Fruit fly (Drosophila melanogaster) whole organism: Measurements from ENCODE around the gene ppk22.

Experiments used
- CG8478 ChIP-seq: fragments of >200 bp; optimal IDR thresholded peaks from 2 replicates; lab custom pipeline; 2018; ENCODE audit warnings: inconsistent platforms
- Dll ChIP-seq: fragments of >200 bp; optimal IDR thresholded peaks from 2 replicates; lab custom pipeline; 2017
- EcR ChIP-seq, 2 experiments: fragments of >200 bp; optimal IDR thresholded peaks; 2 replicates each; lab custom pipeline; 2017; ENCODE audit warnings: missing biosample characterization in 2 of 2, missing genetic modification characterization in 2 of 2, missing genetic modification reagents in 2 of 2
- pan ChIP-seq: fragments of >200 bp; optimal IDR thresholded peaks from 2 replicates; lab custom pipeline; 2017
- psq ChIP-seq: fragments of >200 bp; optimal IDR thresholded peaks from 2 replicates; lab custom pipeline; 2017
- usp ChIP-seq: fragments of >200 bp; optimal IDR thresholded peaks from 2 replicates; lab custom pipeline; 2017; ENCODE audit warnings: missing biosample characterization, missing genetic modification characterization, mixed read lengths

dm6 chr3R:24816993-24817854, 42.4 kb downstream of the ppk22 start, which contains the start of the genes CG5808 and Saf-B:
- no peak for TF ChIP-seq psq (lab: Kevin White, UChicago)
- no peak for TF ChIP-seq Dll (lab: Kevin White, UChicago)
- no peak for TF ChIP-seq EcR (GFP tag; optimal IDR thresholded peaks at IDR 0.05; lab: Kevin White, UChicago)
- no peak for TF ChIP-seq CG8478 (lab: Kevin White, UChicago)
- no peak for TF ChIP-seq usp (GFP tag; lab: Kevin White, UChicago)
- TF ChIP-seq pan = no peak
